Worm (Caenorhabditis elegans): ENCODE data around the gene ZK1321.1.

Gene ZK1321.1

ce11 chrII:9753730-9754129 is at the start of gene ZK1321.1:
Gene ZK1321.1 (plus strand): TSS chrII:9754030.
- TF ChIP-seq ceh-19 (GFP tag; optimal IDR thresholded peaks at IDR 0.05) (no peak), elt-2 (tag; optimal IDR thresholded peaks at IDR 0.05) (no peak), pag-3 (tag; optimal IDR thresholded peaks at IDR 0.05; ENCODE audit: borderline replicate concordance) (no peak), pat-9 (tag; optimal IDR thresholded peaks at IDR 0.05) (no peak), C08G9.2 (tag; optimal IDR thresholded peaks at IDR 0.05) (no peak), unc-42 (tag; optimal IDR thresholded peaks at IDR 0.05) (no peak), ets-4 (tag; optimal IDR thresholded peaks at IDR 0.05) (no peak), ceh-14 (tag; optimal IDR thresholded peaks at IDR 0.05) (no peak), K09A11.1 (tag; optimal IDR thresholded peaks at IDR 0.05; ENCODE audit: insufficient read depth) (no peak), tbx-2 (tag; optimal IDR thresholded peaks at IDR 0.05) (no peak)

ce11 chrII:9704746-9705145 is 49.1 kb upstream of the ZK1321.1 start, which contains the start of gene Y53C12A.10:
Gene Y53C12A.10 (minus strand): TSS chrII:9704846.
- TF ChIP-seq fkh-6 (tag; optimal IDR thresholded peaks at IDR 0.05), result no peak
- no peak for TF ChIP-seq gmeb-2 (tag; optimal IDR thresholded peaks at IDR 0.05)
- TF ChIP-seq rnt-1 (tag; optimal IDR thresholded peaks at IDR 0.05), result no peak
- no peak for TF ChIP-seq npax-4 (tag; optimal IDR thresholded peaks at IDR 0.05)
- no peak for TF ChIP-seq Y22D7AL.16 (tag; optimal IDR thresholded peaks at IDR 0.05)
- no peak for TF ChIP-seq ceh-45 (GFP tag; IDR thresholded peaks at IDR 0.05)
- TF ChIP-seq ahr-1 (tag; optimal IDR thresholded peaks at IDR 0.05), result no peak
- TF ChIP-seq ttx-3 (tag; optimal IDR thresholded peaks at IDR 0.05), result no peak
- no peak for TF ChIP-seq hlh-30 (tag; optimal IDR thresholded peaks at IDR 0.05; ENCODE audit: insufficient read depth)
- no peak for TF ChIP-seq ztf-16 (tag; optimal IDR thresholded peaks at IDR 0.05)
- no peak for TF ChIP-seq pag-3 (tag; optimal IDR thresholded peaks at IDR 0.05; ENCODE audit: borderline replicate concordance)
- no peak for TF ChIP-seq ceh-9 (tag; optimal IDR thresholded peaks at IDR 0.05)
- TF ChIP-seq ref-2 (tag; optimal IDR thresholded peaks at IDR 0.05), result no peak
- TF ChIP-seq ets-4 (tag; optimal IDR thresholded peaks at IDR 0.05), result no peak
- TF ChIP-seq ceh-30 (tag; optimal IDR thresholded peaks at IDR 0.05), result no peak

- no peak for TF ChIP-seq lin-11 (tag; optimal IDR thresholded peaks at IDR 0.05)
- TF ChIP-seq ceh-6 (GFP tag; optimal IDR thresholded peaks at IDR 0.05), result no peak
- TF ChIP-seq nfya-1 (tag; optimal IDR thresholded peaks at IDR 0.05), result peak; percentile 0
These were observed 47.6 kb upstream of the ZK1321.1 start, which contains the start of gene Y53C12A.3 for ce11 chrII:9706207-9706606. Gene Y53C12A.3 (minus strand): TSS chrII:9706240.

ce11 chrII:9708835-9709299 is 45.0 kb upstream of the ZK1321.1 start, which contains the start of gene glt-5:
Gene glt-5 (minus strand): TSS chrII:9708885.
- TF ChIP-seq dve-1 (tag; optimal IDR thresholded peaks at IDR 0.05) (no peak), Y22D7AL.16 (tag; optimal IDR thresholded peaks at IDR 0.05) (no peak), ztf-16 (tag; optimal IDR thresholded peaks at IDR 0.05) (no peak), unc-42 (tag; optimal IDR thresholded peaks at IDR 0.05) (no peak), pag-3 (tag; optimal IDR thresholded peaks at IDR 0.05; ENCODE audit: borderline replicate concordance) (no peak), eyg-1 (tag; optimal IDR thresholded peaks at IDR 0.05) (no peak), pax-1 (tag; optimal IDR thresholded peaks at IDR 0.05) (no peak), sdc-2 (tag; optimal IDR thresholded peaks at IDR 0.05) (no peak), lim-6 (tag; optimal IDR thresholded peaks at IDR 0.05) (no peak), F13H6.1 (tag; optimal IDR thresholded peaks at IDR 0.05) (no peak), pqm-1 (tag; optimal IDR thresholded peaks at IDR 0.05) (no peak), C38D4.7 (GFP tag; optimal IDR thresholded peaks at IDR 0.05) (no peak), hlh-13 (GFP tag; optimal IDR thresholded peaks at IDR 0.05) (no peak), ceh-48 (tag; optimal IDR thresholded peaks at IDR 0.05) (no peak)

Measured in whole organism, late embryonic.